Worm (Caenorhabditis elegans): ENCODE data around the gene cal-4.

Gene cal-4

ce11 chrIV:10533639-10534038 is 12.4 kb downstream of the cal-4 start, which contains the start of gene T07G12.3:
Gene T07G12.3 (plus strand): TSS chrIV:10533939.
- no peak for TF ChIP-seq pqm-1 (tag; optimal IDR thresholded peaks at IDR 0.05)
- TF ChIP-seq aly-2 (tag; optimal IDR thresholded peaks at IDR 0.05): no peak
- TF ChIP-seq unc-39 (tag; optimal IDR thresholded peaks at IDR 0.05): no peak
- TF ChIP-seq nhr-237 (tag; optimal IDR thresholded peaks at IDR 0.05): no peak
- TF ChIP-seq nhr-67 (tag; optimal IDR thresholded peaks at IDR 0.05): no peak
- no peak for TF ChIP-seq lin-39 (tag; optimal IDR thresholded peaks at IDR 0.05)
- TF ChIP-seq elt-3 (tag; optimal IDR thresholded peaks at IDR 0.05): no peak
- TF ChIP-seq fkh-2 (tag; optimal IDR thresholded peaks at IDR 0.05): no peak
- no peak for TF ChIP-seq R02D3.7 (tag; optimal IDR thresholded peaks at IDR 0.05)
- no peak for TF ChIP-seq nhr-12 (tag; optimal IDR thresholded peaks at IDR 0.05)
- no peak for TF ChIP-seq nhr-23 (tag; optimal IDR thresholded peaks at IDR 0.05)
- TF ChIP-seq nhr-25 (tag; optimal IDR thresholded peaks at IDR 0.05): no peak
- TF ChIP-seq lsy-12 (tag; optimal IDR thresholded peaks at IDR 0.05): no peak
- TF ChIP-seq eor-1 (tag; optimal IDR thresholded peaks at IDR 0.05): no peak
- TF ChIP-seq nhr-28 (tag; optimal IDR thresholded peaks at IDR 0.05): no peak
- TF ChIP-seq nfya-1 (tag; optimal IDR thresholded peaks at IDR 0.05; ENCODE audit: insufficient read depth): no peak
- TF ChIP-seq sea-2 (GFP tag; optimal IDR thresholded peaks at IDR 0.05): no peak
- TF ChIP-seq zag-1 (tag; optimal IDR thresholded peaks at IDR 0.05): no peak
- no peak for TF ChIP-seq unc-62 (GFP tag; optimal IDR thresholded peaks at IDR 0.05)
- no peak for TF ChIP-seq jun-1 (tag; optimal IDR thresholded peaks at IDR 0.05)

- TF ChIP-seq eor-1 (tag; optimal IDR thresholded peaks at IDR 0.05) (no peak), egl-5 (tag; optimal IDR thresholded peaks at IDR 0.05) (no peak), mdl-1 (tag; optimal IDR thresholded peaks at IDR 0.05) (no peak), nhr-25 (tag; optimal IDR thresholded peaks at IDR 0.05) (no peak), fos-1 (tag; optimal IDR thresholded peaks at IDR 0.05) (no peak), ceh-28 (tag; optimal IDR thresholded peaks at IDR 0.05) (no peak)
These were observed 17.4 kb downstream of the cal-4 start, which contains the start of gene T07G12.4 for ce11 chrIV:10538584-10538983. Gene T07G12.4 (minus strand): TSS chrIV:10538684.

- TF ChIP-seq elt-2 (tag; optimal IDR thresholded peaks at IDR 0.05): peak; percentile 54
- TF ChIP-seq elt-3 (tag; optimal IDR thresholded peaks at IDR 0.05): no peak
These were observed 21.1 kb downstream of the cal-4 start for ce11 chrIV:10542283-10542682.

ce11 chrIV:10543361-10543760 is 22.2 kb downstream of the cal-4 start:
- no peak for TF ChIP-seq R02D3.7 (tag; optimal IDR thresholded peaks at IDR 0.05)
- no peak for TF ChIP-seq nhr-76 (tag; optimal IDR thresholded peaks at IDR 0.05)
- TF ChIP-seq pha-4 (tag; optimal IDR thresholded peaks at IDR 0.05): peak; percentile 32
- no peak for TF ChIP-seq ceh-28 (tag; optimal IDR thresholded peaks at IDR 0.05)
- no peak for TF ChIP-seq elt-3 (tag; optimal IDR thresholded peaks at IDR 0.05)
- TF ChIP-seq unc-39 (tag; optimal IDR thresholded peaks at IDR 0.05): no peak
- TF ChIP-seq egl-27 (tag; optimal IDR thresholded peaks at IDR 0.05): no peak
- TF ChIP-seq ZK546.5 (tag; optimal IDR thresholded peaks at IDR 0.05): no peak
- TF ChIP-seq unc-62 (GFP tag; optimal IDR thresholded peaks at IDR 0.05): no peak
- TF ChIP-seq fos-1 (tag; optimal IDR thresholded peaks at IDR 0.05): no peak
- TF ChIP-seq nhr-11 (tag; optimal IDR thresholded peaks at IDR 0.05): no peak
- TF ChIP-seq nhr-25 (tag; optimal IDR thresholded peaks at IDR 0.05): no peak
- TF ChIP-seq nhr-67 (tag; optimal IDR thresholded peaks at IDR 0.05): no peak
- peak; percentile 66 for TF ChIP-seq jun-1 (tag; optimal IDR thresholded peaks at IDR 0.05)
- peak; percentile 84 for TF ChIP-seq elt-2 (tag; optimal IDR thresholded peaks at IDR 0.05)
- no peak for TF ChIP-seq sea-2 (GFP tag; optimal IDR thresholded peaks at IDR 0.05)
- no peak for TF ChIP-seq ceh-82 (tag; optimal IDR thresholded peaks at IDR 0.05)
- peak; percentile 76 for TF ChIP-seq pqm-1 (tag; optimal IDR thresholded peaks at IDR 0.05)

ce11 chrIV:10545038-10545437 is 23.8 kb downstream of the cal-4 start, which contains the start of gene T07G12.5:
Gene T07G12.5 (minus strand): TSS chrIV:10545138.
- TF ChIP-seq unc-39 (tag; optimal IDR thresholded peaks at IDR 0.05) (no peak), nhr-11 (tag; optimal IDR thresholded peaks at IDR 0.05) (no peak), zag-1 (tag; optimal IDR thresholded peaks at IDR 0.05) (no peak), skn-1 (tag; optimal IDR thresholded peaks at IDR 0.05) (no peak), elt-2 (tag; optimal IDR thresholded peaks at IDR 0.05) (peak; percentile 40)

All from whole organism, L3 larva.